Worm (Caenorhabditis elegans): ENCODE data around the gene rep-1.

- no peak for TF ChIP-seq dmd-4 (tag; optimal IDR thresholded peaks at IDR 0.05; ENCODE audit: borderline replicate concordance)
- TF ChIP-seq pros-1 (tag; optimal IDR thresholded peaks at IDR 0.05) = no peak
- TF ChIP-seq pha-2 (tag; optimal IDR thresholded peaks at IDR 0.05) = no peak
- no peak for TF ChIP-seq pha-4 (tag; optimal IDR thresholded peaks at IDR 0.05)
- TF ChIP-seq ceh-45 (GFP tag; IDR thresholded peaks at IDR 0.05) = no peak
- TF ChIP-seq ceh-2 (tag; optimal IDR thresholded peaks at IDR 0.05) = peak; percentile 68
- no peak for TF ChIP-seq ama-1 (optimal IDR thresholded peaks at IDR 0.05)
- no peak for TF ChIP-seq che-1 (tag; optimal IDR thresholded peaks at IDR 0.05)
- peak; percentile 56 for TF ChIP-seq tbx-7 (tag; optimal IDR thresholded peaks at IDR 0.05)
- no peak for TF ChIP-seq ceh-22 (tag; optimal IDR thresholded peaks at IDR 0.05)
Observed at ce11 chrIII:1540100-1540695, 29.9 kb upstream of the rep-1 start, which contains the start of the genes Y67D2.5 and cisd-3.2.

All from whole organism, late embryonic.